Fruit fly (Drosophila melanogaster): Measurements from ENCODE around the gene XRCC1.

The XRCC1 gene

DNA sequence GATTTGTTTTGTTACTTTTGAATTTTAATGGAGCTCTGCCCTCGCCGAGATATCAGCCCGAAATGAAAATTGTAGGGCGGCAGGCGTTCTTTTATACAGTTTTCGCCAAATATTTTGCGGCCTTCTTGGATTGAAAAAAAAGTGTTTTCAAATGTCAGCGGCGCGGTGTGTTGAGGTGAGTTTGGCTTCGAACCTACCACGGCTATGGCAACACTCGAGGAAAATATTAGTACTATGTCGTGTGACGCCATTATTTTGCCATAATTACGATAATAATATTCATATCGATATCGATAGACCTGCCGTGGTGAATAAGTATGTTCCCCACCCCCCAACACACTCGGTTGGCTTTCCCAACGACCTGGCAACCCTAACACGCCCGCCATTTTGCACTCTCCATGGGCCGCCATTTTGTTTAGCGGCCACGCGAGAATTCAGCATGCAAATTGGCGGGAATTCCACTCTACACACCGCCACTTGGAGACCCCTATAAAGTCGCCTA is 17.8 kb upstream of the XRCC1 start, which contains the start of the genes TrxT and dhd (continued):
- peak; percentile 21 for TF ChIP-seq Ets96B (tag; optimal IDR thresholded peaks at IDR 0.05)
- TF ChIP-seq CG16779 (tag; optimal IDR thresholded peaks at IDR 0.05) = no peak
- TF ChIP-seq salr (GFP tag; optimal IDR thresholded peaks at IDR 0.05) = peak in 1 of 2 experiments; percentile 29
- peak; percentile 50 for TF ChIP-seq CG1621 (tag; optimal IDR thresholded peaks at IDR 0.05)

DNA sequence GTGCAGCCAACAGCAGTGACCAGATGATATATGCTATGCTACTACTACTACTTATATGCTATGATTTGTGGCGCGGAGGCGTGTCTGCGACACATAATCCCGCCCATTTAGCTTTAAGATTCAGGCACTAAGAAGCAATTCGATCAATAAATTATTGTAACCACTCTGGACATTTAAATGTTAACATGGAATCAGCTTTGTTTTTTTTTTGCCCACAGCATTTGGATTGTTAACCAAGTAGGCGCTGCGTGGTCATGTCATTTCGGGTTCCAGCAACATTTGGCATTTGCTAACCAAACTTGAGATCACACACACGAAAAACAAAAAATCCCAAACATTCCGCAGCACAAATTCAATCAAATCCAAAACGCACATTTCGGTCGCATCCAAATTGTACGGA is 16.7 kb upstream of the XRCC1 start, which contains the start of gene CG4198:
Gene CG4198 (plus strand): TSS at position 301 of the 400 bp plus-strand sequence.
- TF ChIP-seq Sox14 (GFP tag; optimal IDR thresholded peaks at IDR 0.05) = no peak

DNA sequence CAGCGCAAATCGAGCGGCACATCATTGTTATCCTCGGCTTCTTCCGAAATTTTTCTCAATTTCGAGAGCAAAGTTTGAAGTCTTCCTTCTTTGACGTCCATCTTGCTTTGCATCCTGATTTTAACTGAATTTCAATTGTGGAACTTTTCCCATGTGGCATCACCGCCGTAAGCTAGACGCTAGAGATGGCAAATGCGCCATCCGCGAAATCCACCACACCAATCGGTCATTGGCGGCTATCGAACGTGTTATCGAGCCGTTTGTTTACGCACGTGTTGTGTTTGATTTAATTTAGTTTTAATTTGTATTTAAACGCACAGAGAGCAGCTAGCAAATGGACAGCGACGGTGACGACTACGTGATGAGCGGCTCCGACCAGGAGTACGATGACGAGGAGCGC is 12.5 kb upstream of the XRCC1 start, which contains the start of the genes CG15930 and Sas10:
Gene CG15930 (minus strand): TSS at position 126 of the 400 bp plus-strand sequence.
Gene Sas10 (plus strand): TSS at position 240 of the 400 bp plus-strand sequence.
- TF ChIP-seq Blimp-1 (GFP tag; optimal IDR thresholded peaks at IDR 0.05) = no peak
- peak; percentile 34 for TF ChIP-seq Eip78C (GFP tag)
- TF ChIP-seq CG1621 (tag; optimal IDR thresholded peaks at IDR 0.05) = peak; percentile 10
- TF ChIP-seq CG3032 (tag; optimal IDR thresholded peaks at IDR 0.05) = peak; percentile 48
- TF ChIP-seq CG8632 (GFP tag; optimal IDR thresholded peaks at IDR 0.05) = no peak

DNA sequence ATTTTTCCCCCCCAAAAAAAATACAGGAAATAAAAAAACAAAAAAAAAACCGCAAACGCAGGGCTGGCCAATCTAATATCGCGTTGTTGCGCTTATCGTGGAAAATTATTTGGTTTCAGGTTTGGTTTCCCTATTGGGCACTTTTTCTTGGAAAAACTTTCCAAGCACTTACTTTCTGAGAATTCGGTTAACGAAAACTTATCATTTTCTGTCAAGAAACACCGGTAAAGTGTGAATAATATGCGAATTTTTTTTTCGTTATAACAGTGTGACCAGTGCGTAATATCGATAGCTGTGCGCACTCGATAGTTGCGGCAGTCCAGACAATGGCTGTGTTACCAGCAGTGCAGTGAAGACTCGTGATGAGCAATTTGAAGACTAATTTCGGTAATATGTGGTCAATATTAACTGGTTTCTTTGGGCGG is 7.2 kb upstream of the XRCC1 start, which contains the start of gene Rnp4F:
Gene Rnp4F (minus strand): TSS at position 238 of the 425 bp plus-strand sequence.
- peak; percentile 15 for TF ChIP-seq Blimp-1 (GFP tag; optimal IDR thresholded peaks at IDR 0.05)
- TF ChIP-seq topi (GFP tag; optimal IDR thresholded peaks at IDR 0.05) = peak; percentile 16
- peak; percentile 41 for TF ChIP-seq CG8319 (GFP tag; optimal IDR thresholded peaks at IDR 0.05)
- TF ChIP-seq Gug (GFP tag; IDR thresholded peaks at IDR 0.05) = peak; percentile 70
- TF ChIP-seq lz (GFP tag; optimal IDR thresholded peaks at IDR 0.05) = peak; percentile 80
- peak; percentile 52 for TF ChIP-seq CG10669 (GFP tag; optimal IDR thresholded peaks at IDR 0.05)
- peak; percentile 39 for TF ChIP-seq CG1621 (tag; optimal IDR thresholded peaks at IDR 0.05)
- TF ChIP-seq Eip93F (GFP tag; optimal IDR thresholded peaks at IDR 0.05) = no peak
- TF ChIP-seq ss (GFP tag; optimal IDR thresholded peaks at IDR 0.05) = peak in 1 of 2 experiments; percentile 59
- TF ChIP-seq CG11294 (GFP tag; IDR thresholded peaks at IDR 0.05) = peak; percentile 31; the same call in 1 of the 2 replicates
- TF ChIP-seq Hr38 (GFP tag; optimal IDR thresholded peaks at IDR 0.05) = peak; percentile 45
- TF ChIP-seq CG11902 (GFP tag; optimal IDR thresholded peaks at IDR 0.05) = peak; percentile 73
- TF ChIP-seq OdsH (GFP tag; optimal IDR thresholded peaks at IDR 0.05) = peak; percentile 77
- TF ChIP-seq Sox14 (GFP tag; optimal IDR thresholded peaks at IDR 0.05) = peak; percentile 76
- TF ChIP-seq vri (GFP tag; optimal IDR thresholded peaks at IDR 0.05) = no peak
- TF ChIP-seq CG15336 (GFP tag; IDR thresholded peaks at IDR 0.05) = peak; percentile 61; the same call in 1 of the 2 replicates
- TF ChIP-seq CG3919 (GFP tag; optimal IDR thresholded peaks at IDR 0.05) = peak; percentile 60
- TF ChIP-seq net (GFP tag; optimal IDR thresholded peaks at IDR 0.05) = peak; percentile 79
- TF ChIP-seq Sox15 (GFP tag; optimal IDR thresholded peaks at IDR 0.05) = peak; percentile 62
- peak; percentile 74 for TF ChIP-seq CG10631 (GFP tag; optimal IDR thresholded peaks at IDR 0.05)
- TF ChIP-seq CG6792 (GFP tag; optimal IDR thresholded peaks at IDR 0.05) = peak; percentile 61
- TF ChIP-seq esn (GFP tag; optimal IDR thresholded peaks at IDR 0.05) = peak; percentile 73
- TF ChIP-seq Met (GFP tag; optimal IDR thresholded peaks at IDR 0.05) = no peak
- no peak for TF ChIP-seq CG16779 (tag; optimal IDR thresholded peaks at IDR 0.05)
- TF ChIP-seq Lpt (GFP tag; optimal IDR thresholded peaks at IDR 0.05) = peak; percentile 72
- TF ChIP-seq Smox (GFP tag; optimal IDR thresholded peaks at IDR 0.05) = no peak
- TF ChIP-seq CG31627 (GFP tag; optimal IDR thresholded peaks at IDR 0.05) = peak; percentile 83
- peak; percentile 75 for TF ChIP-seq CG32006 (GFP tag; optimal IDR thresholded peaks at IDR 0.05)
- peak; percentile 57 for TF ChIP-seq fd59A (GFP tag; optimal IDR thresholded peaks at IDR 0.05)
- peak; percentile 73; the same call in 2 of the 3 replicates for TF ChIP-seq CG8119 (GFP tag; IDR thresholded peaks at IDR 0.05)
- TF ChIP-seq CG9139 (GFP tag; optimal IDR thresholded peaks at IDR 0.05) = no peak
- no peak for TF ChIP-seq Eip75B (GFP tag; optimal IDR thresholded peaks at IDR 0.05)
- TF ChIP-seq Ets21C (GFP tag; optimal IDR thresholded peaks at IDR 0.05) = peak; percentile 74
- peak; percentile 24 to 67 for TF ChIP-seq salr (GFP tag; optimal IDR thresholded peaks at IDR 0.05)
- TF ChIP-seq Hr4 (GFP tag; optimal IDR thresholded peaks at IDR 0.05) = no peak
- peak; percentile 62 for TF ChIP-seq CG3032 (tag; optimal IDR thresholded peaks at IDR 0.05)
- peak; percentile 72 for TF ChIP-seq dac (GFP tag; optimal IDR thresholded peaks at IDR 0.05)
- TF ChIP-seq CG7368 (GFP tag; optimal IDR thresholded peaks at IDR 0.05) = peak; percentile 23
- TF ChIP-seq Sox102F (GFP tag; optimal IDR thresholded peaks at IDR 0.05) = no peak
- TF ChIP-seq eg (GFP tag; IDR thresholded peaks at IDR 0.05) = peak; percentile 79
- TF ChIP-seq CG11762 (GFP tag; optimal IDR thresholded peaks at IDR 0.05; ENCODE audit: insufficient read depth) = peak; percentile 37
